Worm (Caenorhabditis elegans): ENCODE results near the gene tba-8.

Gene tba-8

ce11 chrX:9458142-9458541, at the start of gene tba-8:
Gene tba-8 (minus strand): TSS chrX:9458348.
- TF ChIP-seq klf-2 (GFP tag; conservative IDR thresholded peaks at IDR 0.05) (no peak), tab-1 (GFP tag; IDR thresholded peaks at IDR 0.05) (no peak), cog-1 (tag; optimal IDR thresholded peaks at IDR 0.05) (no peak), flt-1 (GFP tag; IDR thresholded peaks at IDR 0.05) (no peak), med-1 (GFP tag; optimal IDR thresholded peaks at IDR 0.05; ENCODE audit: insufficient read depth) (no peak), ztf-29 (GFP tag; IDR thresholded peaks at IDR 0.05) (no peak), ref-1 (GFP tag; conservative IDR thresholded peaks at IDR 0.05) (no peak), ztf-23 (GFP tag; IDR thresholded peaks at IDR 0.05) (no peak), T22C8.4 (GFP tag; IDR thresholded peaks at IDR 0.05) (no peak)

DNA sequence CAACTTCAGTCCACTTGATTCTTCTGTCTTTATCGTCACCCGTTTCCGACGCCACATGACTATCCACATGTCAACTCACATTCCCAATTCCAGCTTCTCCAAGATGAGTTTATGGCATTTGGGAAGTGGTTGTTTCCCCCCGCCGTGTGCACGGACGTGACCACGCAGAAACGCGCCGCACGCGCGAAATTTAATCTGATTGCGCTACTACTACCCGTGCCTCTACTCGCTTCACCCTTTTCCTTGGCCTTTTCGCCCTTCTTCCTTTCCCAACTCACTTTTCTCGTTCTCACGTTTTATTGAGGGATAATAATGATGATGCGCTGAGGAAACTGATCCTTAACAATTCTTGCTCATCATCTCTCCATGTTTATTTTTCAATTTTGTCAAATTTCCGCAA, 48.2 kb upstream of the tba-8 start:
- TF ChIP-seq tab-1 (GFP tag; IDR thresholded peaks at IDR 0.05) (no peak), ztf-23 (GFP tag; IDR thresholded peaks at IDR 0.05) (0 out of 2 replicates have a peak, but pooled peaks have one; percentile 61)

DNA sequence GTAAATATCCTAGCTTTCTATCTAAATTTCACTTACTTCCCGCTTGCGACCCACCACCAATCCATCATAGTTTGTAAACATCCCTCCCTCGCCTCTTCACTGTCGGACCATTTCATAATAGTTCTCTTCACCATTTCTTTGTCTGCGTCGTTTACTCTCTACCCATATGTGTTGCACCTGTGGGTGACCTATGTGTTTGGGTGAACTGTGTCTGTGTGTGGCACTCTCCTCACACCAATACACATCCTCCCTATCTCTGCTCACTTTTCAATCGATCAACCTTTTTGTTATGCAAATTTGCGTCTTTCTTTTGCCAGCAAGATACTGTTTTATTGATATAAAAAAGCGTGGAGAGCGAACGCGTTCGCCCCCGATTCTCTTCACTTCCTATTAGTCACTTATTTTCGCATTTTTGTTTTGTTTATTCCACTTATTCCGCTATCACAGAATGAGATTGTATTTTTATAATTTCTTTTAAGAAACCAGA, 46.8 kb upstream of the tba-8 start:
- TF ChIP-seq ztf-23 (GFP tag; IDR thresholded peaks at IDR 0.05) (no peak), med-1 (GFP tag; optimal IDR thresholded peaks at IDR 0.05; ENCODE audit: insufficient read depth) (no peak), flt-1 (GFP tag; IDR thresholded peaks at IDR 0.05) (no peak), ref-1 (GFP tag; conservative IDR thresholded peaks at IDR 0.05) (no peak), T22C8.4 (GFP tag; IDR thresholded peaks at IDR 0.05) (0 out of 2 replicates have a peak, but pooled peaks have one; percentile 47), cog-1 (tag; optimal IDR thresholded peaks at IDR 0.05) (no peak)

DNA sequence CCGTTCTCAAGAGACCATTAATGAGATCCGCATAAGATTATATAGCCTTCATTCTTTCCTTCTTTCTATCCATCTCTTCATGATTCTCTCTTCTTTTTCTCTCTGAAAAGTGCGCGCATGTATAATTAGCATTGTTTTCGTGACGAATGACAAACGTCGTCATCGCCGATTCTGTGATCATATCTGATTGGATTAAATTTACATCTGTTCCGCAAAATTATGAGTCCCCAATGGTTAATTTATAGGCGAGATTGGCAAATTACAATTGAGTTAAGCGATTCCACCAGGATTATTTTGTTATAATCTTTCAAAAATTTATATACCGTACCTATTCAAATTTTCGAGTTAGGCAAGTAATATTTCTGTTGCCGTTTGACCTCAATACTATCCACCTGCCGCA, 46.1 kb upstream of the tba-8 start:
- TF ChIP-seq med-1 (GFP tag; optimal IDR thresholded peaks at IDR 0.05; ENCODE audit: insufficient read depth) (no peak), T22C8.4 (GFP tag; IDR thresholded peaks at IDR 0.05) (no peak), ztf-29 (GFP tag; IDR thresholded peaks at IDR 0.05) (no peak), flt-1 (GFP tag; IDR thresholded peaks at IDR 0.05) (no peak), tab-1 (GFP tag; IDR thresholded peaks at IDR 0.05) (no peak), ztf-23 (GFP tag; IDR thresholded peaks at IDR 0.05) (no peak), ref-1 (GFP tag; conservative IDR thresholded peaks at IDR 0.05) (no peak), cog-1 (tag; optimal IDR thresholded peaks at IDR 0.05) (no peak), klf-2 (GFP tag; conservative IDR thresholded peaks at IDR 0.05) (no peak)

ce11 chrX:9499355-9499754, 41.2 kb upstream of the tba-8 start:
- TF ChIP-seq tab-1 (GFP tag; IDR thresholded peaks at IDR 0.05) = no peak
- TF ChIP-seq med-1 (GFP tag; optimal IDR thresholded peaks at IDR 0.05; ENCODE audit: insufficient read depth) = no peak
- no peak for TF ChIP-seq T22C8.4 (GFP tag; IDR thresholded peaks at IDR 0.05)
- no peak for TF ChIP-seq klf-2 (GFP tag; conservative IDR thresholded peaks at IDR 0.05)
- TF ChIP-seq flt-1 (GFP tag; IDR thresholded peaks at IDR 0.05) = no peak
- TF ChIP-seq ztf-23 (GFP tag; IDR thresholded peaks at IDR 0.05) = no peak
- TF ChIP-seq ref-1 (GFP tag; conservative IDR thresholded peaks at IDR 0.05) = no peak

ce11 chrX:9494661-9495060, 36.5 kb upstream of the tba-8 start:
- TF ChIP-seq klf-2 (GFP tag; conservative IDR thresholded peaks at IDR 0.05) (no peak), ztf-29 (GFP tag; IDR thresholded peaks at IDR 0.05) (peak; percentile 86)

DNA sequence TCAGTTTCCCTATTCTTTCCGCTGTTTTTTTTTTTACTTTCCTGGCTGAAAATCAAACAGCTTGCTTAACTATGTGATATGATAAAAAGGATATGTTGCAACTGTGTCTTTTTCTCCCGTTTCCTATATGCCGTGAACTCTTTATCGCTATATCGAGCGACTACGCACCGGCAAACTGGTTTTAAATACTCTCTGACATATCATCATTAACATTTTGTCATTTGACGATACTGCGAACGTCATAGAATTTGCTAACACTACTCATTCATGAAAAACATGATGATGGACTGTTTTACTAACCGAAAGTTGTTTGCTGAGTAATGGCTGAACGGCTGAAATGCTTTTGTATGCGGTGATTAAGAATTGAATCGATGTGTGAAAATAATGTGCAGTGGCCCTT, 33.3 kb upstream of the tba-8 start:
- TF ChIP-seq klf-2 (GFP tag; conservative IDR thresholded peaks at IDR 0.05) (no peak), ztf-23 (GFP tag; IDR thresholded peaks at IDR 0.05) (no peak), ztf-29 (GFP tag; IDR thresholded peaks at IDR 0.05) (no peak), T22C8.4 (GFP tag; IDR thresholded peaks at IDR 0.05) (no peak), ref-1 (GFP tag; conservative IDR thresholded peaks at IDR 0.05) (no peak), flt-1 (GFP tag; IDR thresholded peaks at IDR 0.05) (no peak), cog-1 (tag; optimal IDR thresholded peaks at IDR 0.05) (no peak), med-1 (GFP tag; optimal IDR thresholded peaks at IDR 0.05; ENCODE audit: insufficient read depth) (no peak), tab-1 (GFP tag; IDR thresholded peaks at IDR 0.05) (no peak)

- TF ChIP-seq ztf-29 (GFP tag; IDR thresholded peaks at IDR 0.05) (no peak), klf-2 (GFP tag; conservative IDR thresholded peaks at IDR 0.05) (no peak), tab-1 (GFP tag; IDR thresholded peaks at IDR 0.05) (no peak), T22C8.4 (GFP tag; IDR thresholded peaks at IDR 0.05) (no peak), ztf-23 (GFP tag; IDR thresholded peaks at IDR 0.05) (no peak), flt-1 (GFP tag; IDR thresholded peaks at IDR 0.05) (no peak), cog-1 (tag; optimal IDR thresholded peaks at IDR 0.05) (no peak), med-1 (GFP tag; optimal IDR thresholded peaks at IDR 0.05; ENCODE audit: insufficient read depth) (no peak), ref-1 (GFP tag; conservative IDR thresholded peaks at IDR 0.05) (no peak)
These were observed 31.4 kb upstream of the tba-8 start for ce11 chrX:9489578-9489977.

ce11 chrX:9486160-9486559, 28.0 kb upstream of the tba-8 start:
- TF ChIP-seq med-1 (GFP tag; optimal IDR thresholded peaks at IDR 0.05; ENCODE audit: insufficient read depth) (no peak), cog-1 (tag; optimal IDR thresholded peaks at IDR 0.05) (no peak), ztf-23 (GFP tag; IDR thresholded peaks at IDR 0.05) (no peak), ref-1 (GFP tag; conservative IDR thresholded peaks at IDR 0.05) (no peak)

- TF ChIP-seq tab-1 (GFP tag; IDR thresholded peaks at IDR 0.05) (no peak), med-1 (GFP tag; optimal IDR thresholded peaks at IDR 0.05; ENCODE audit: insufficient read depth) (no peak), klf-2 (GFP tag; conservative IDR thresholded peaks at IDR 0.05) (no peak), ztf-29 (GFP tag; IDR thresholded peaks at IDR 0.05) (no peak)
These were observed 25.6 kb upstream of the tba-8 start for ce11 chrX:9483754-9484153.

DNA sequence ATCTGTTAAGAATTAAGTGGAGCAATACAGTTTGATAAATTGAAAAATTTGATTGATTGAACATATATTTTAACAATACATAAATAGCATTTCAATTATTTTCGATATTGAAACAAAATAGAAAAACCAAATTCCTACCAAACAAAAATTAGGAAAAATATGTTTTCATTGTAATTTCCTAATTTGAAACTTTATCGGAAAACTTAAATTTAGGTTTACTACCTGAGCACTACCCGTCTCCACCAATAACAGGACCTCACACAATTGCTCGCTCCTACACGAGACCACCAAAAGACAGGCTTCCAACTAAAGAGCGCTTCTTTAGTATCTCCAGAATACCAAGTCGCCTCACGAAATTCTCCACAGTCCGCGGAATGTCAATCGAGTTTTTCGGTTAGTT, 18.6 kb upstream of the tba-8 start:
- TF ChIP-seq flt-1 (GFP tag; IDR thresholded peaks at IDR 0.05) = no peak
- TF ChIP-seq ztf-29 (GFP tag; IDR thresholded peaks at IDR 0.05) = no peak
- TF ChIP-seq ztf-23 (GFP tag; IDR thresholded peaks at IDR 0.05) = no peak
- no peak for TF ChIP-seq med-1 (GFP tag; optimal IDR thresholded peaks at IDR 0.05; ENCODE audit: insufficient read depth)
- TF ChIP-seq klf-2 (GFP tag; conservative IDR thresholded peaks at IDR 0.05) = no peak
- TF ChIP-seq ref-1 (GFP tag; conservative IDR thresholded peaks at IDR 0.05) = no peak
- no peak for TF ChIP-seq tab-1 (GFP tag; IDR thresholded peaks at IDR 0.05)
